Worm (Caenorhabditis elegans): ENCODE results near the gene miga-1.

The miga-1 gene

ce11 chrV:12401383-12401782 lies 724 bp upstream of the miga-1 start, which contains the start of gene K01D12.7:
Gene K01D12.7, minus strand, starts transcription at chrV:12401483.
- TF ChIP-seq dmd-8 (GFP tag; IDR thresholded peaks at IDR 0.05) = no peak
- no peak for TF ChIP-seq ama-1 (optimal IDR thresholded peaks at IDR 0.05)
- TF ChIP-seq hif-1 (tag; optimal IDR thresholded peaks at IDR 0.05) = no peak
- TF ChIP-seq pqm-1 (tag; optimal IDR thresholded peaks at IDR 0.05) = no peak
- no peak for TF ChIP-seq vab-7 (GFP tag; IDR thresholded peaks at IDR 0.05)
- no peak for TF ChIP-seq ceh-82 (tag; optimal IDR thresholded peaks at IDR 0.05)
- TF ChIP-seq tag-97 (GFP tag; IDR thresholded peaks at IDR 0.05) = no peak
- TF ChIP-seq T20F7.1 (GFP tag; optimal IDR thresholded peaks at IDR 0.05) = no peak
- TF ChIP-seq snpc-1.2 (GFP tag; IDR thresholded peaks at IDR 0.05) = no peak
- no peak for TF ChIP-seq zag-1 (tag; optimal IDR thresholded peaks at IDR 0.05)
- no peak for TF ChIP-seq nhr-28 (tag; optimal IDR thresholded peaks at IDR 0.05)
- TF ChIP-seq cey-2 (tag; optimal IDR thresholded peaks at IDR 0.05; ENCODE audit: borderline replicate concordance, insufficient read depth) = no peak
- TF ChIP-seq Y5F2A.4 (GFP tag; optimal IDR thresholded peaks at IDR 0.05) = no peak
- TF ChIP-seq zfp-2 (tag; optimal IDR thresholded peaks at IDR 0.05) = no peak
- TF ChIP-seq dve-1 (tag; optimal IDR thresholded peaks at IDR 0.05; ENCODE audit: insufficient read depth) = no peak

- TF ChIP-seq daf-19 (GFP tag; conservative IDR thresholded peaks at IDR 0.05) (no peak), nhr-41 (GFP tag; IDR thresholded peaks at IDR 0.05) (no peak), Y5F2A.4 (GFP tag; optimal IDR thresholded peaks at IDR 0.05) (no peak), lin-29 (GFP tag; IDR thresholded peaks at IDR 0.05) (no peak), R02D3.7 (tag; optimal IDR thresholded peaks at IDR 0.05) (no peak), ceh-62 (tag; optimal IDR thresholded peaks at IDR 0.05) (no peak), snpc-1.2 (GFP tag; IDR thresholded peaks at IDR 0.05) (no peak), nhr-42 (GFP tag; IDR thresholded peaks at IDR 0.05) (no peak), madf-9 (GFP tag; conservative IDR thresholded peaks at IDR 0.05) (no peak), nhr-11 (tag; optimal IDR thresholded peaks at IDR 0.05) (no peak), Y75B8A.6 (GFP tag; IDR thresholded peaks at IDR 0.05) (no peak), nhr-76 (tag; optimal IDR thresholded peaks at IDR 0.05) (no peak), daf-12 (tag; optimal IDR thresholded peaks at IDR 0.05) (no peak), unc-130 (GFP tag; optimal IDR thresholded peaks at IDR 0.05) (no peak), unc-62 (GFP tag; optimal IDR thresholded peaks at IDR 0.05 in 1 of 2) (no peak), unc-62 (tag; optimal IDR thresholded peaks at IDR 0.05) (no peak), saeg-2 (GFP tag; IDR thresholded peaks at IDR 0.05) (no peak), egl-43 (GFP tag; IDR thresholded peaks at IDR 0.05) (no peak), ztf-11 (tag; optimal IDR thresholded peaks at IDR 0.05) (no peak), nhr-28 (tag; optimal IDR thresholded peaks at IDR 0.05) (no peak)
Measured at ce11 chrV:12397545-12397944, 3.1 kb downstream of the miga-1 start, which contains the start of gene K01D12.5. Gene K01D12.5, plus strand, starts transcription at chrV:12397845.

- peak in 1 of 2 experiments; percentile 25 for TF ChIP-seq unc-62 (GFP tag; optimal IDR thresholded peaks at IDR 0.05 in 1 of 2)
- no peak for TF ChIP-seq unc-62 (tag; optimal IDR thresholded peaks at IDR 0.05)
- no peak for TF ChIP-seq lin-1 (GFP tag; IDR thresholded peaks at IDR 0.05)
Measured at ce11 chrV:12395699-12396098, 5.0 kb downstream of the miga-1 start, which contains the start of gene twk-14. Gene twk-14, minus strand, starts transcription at chrV:12395706.

DNA sequence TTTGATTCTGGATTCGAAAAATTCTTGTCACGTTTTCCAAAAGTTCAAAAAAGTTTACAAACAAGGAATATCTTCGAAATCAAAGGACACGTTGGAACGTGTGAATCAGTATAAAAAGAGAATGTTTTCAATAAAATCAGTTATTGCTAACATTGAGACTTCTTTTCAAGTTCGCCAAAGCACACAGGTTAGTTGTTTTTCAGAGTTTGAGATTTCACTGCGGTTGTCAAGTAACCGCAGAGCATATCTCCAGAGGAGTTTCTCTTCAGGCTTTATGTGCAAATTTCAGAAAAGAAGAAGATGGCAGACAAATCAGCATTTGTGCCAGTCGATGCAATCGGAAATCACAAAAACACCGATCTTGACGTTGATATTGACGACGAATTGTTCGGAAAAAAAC lies 14.5 kb downstream of the miga-1 start, which contains the start of gene K01D12.15:
Gene K01D12.15, plus strand, starts transcription at position 301 of the 400 bp plus-strand sequence.
- TF ChIP-seq nhr-111 (GFP tag; optimal IDR thresholded peaks at IDR 0.05) = no peak
- TF ChIP-seq F37D6.2 (tag; optimal IDR thresholded peaks at IDR 0.05) = no peak
- TF ChIP-seq nhr-25 (tag; optimal IDR thresholded peaks at IDR 0.05; ENCODE audit: borderline replicate concordance, insufficient read depth) = no peak
- no peak for TF ChIP-seq hlh-11 (tag; optimal IDR thresholded peaks at IDR 0.05)
- TF ChIP-seq egl-27 (tag; optimal IDR thresholded peaks at IDR 0.05) = no peak
- no peak for TF ChIP-seq daf-19 (GFP tag; conservative IDR thresholded peaks at IDR 0.05)
- TF ChIP-seq F10B5.3 (tag; optimal IDR thresholded peaks at IDR 0.05) = no peak
- no peak for TF ChIP-seq zfp-2 (tag; optimal IDR thresholded peaks at IDR 0.05)
- TF ChIP-seq spr-3 (GFP tag; optimal IDR thresholded peaks at IDR 0.05) = no peak
- TF ChIP-seq ztf-7 (tag; optimal IDR thresholded peaks at IDR 0.05) = no peak
- no peak for TF ChIP-seq F44E2.7 (GFP tag; IDR thresholded peaks at IDR 0.05)
- no peak for TF ChIP-seq gei-8 (GFP tag; optimal IDR thresholded peaks at IDR 0.05)

All from whole organism, L4 larva.